Fruit fly (Drosophila melanogaster): Measurements from ENCODE around the gene spidey.

- TF ChIP-seq CG4496 (GFP tag; IDR thresholded peaks at IDR 0.05), result no peak
- TF ChIP-seq fd96Ca (GFP tag; IDR thresholded peaks at IDR 0.05), result no peak
- TF ChIP-seq EcR (GFP tag; optimal IDR thresholded peaks at IDR 0.05), result no peak
- no peak for TF ChIP-seq gl (tag; optimal IDR thresholded peaks at IDR 0.05)
- no peak for TF ChIP-seq CG12605 (GFP tag; IDR thresholded peaks at IDR 0.05)
- no peak for TF ChIP-seq Ets98B (GFP tag; IDR thresholded peaks at IDR 0.05)
- no peak for TF ChIP-seq D1 (tag; optimal IDR thresholded peaks at IDR 0.05)
These were observed 27.2 kb upstream of the spidey start, which contains the start of gene Ir7e for dm6 chrX:7881579-7881978.

Measured in whole organism, pupa.